Worm (Caenorhabditis elegans): ENCODE results near the gene C34F11.5.

ce11 chrII:5212675-5213074 lies 17.1 kb downstream of the C34F11.5 start, which contains the start of gene C34F11.1:
- TF ChIP-seq W03F9.2 (tag; optimal IDR thresholded peaks at IDR 0.05), result no peak
- no peak for TF ChIP-seq him-1 (tag; optimal IDR thresholded peaks at IDR 0.05)
